Fruit fly (Drosophila melanogaster) whole organism, embryonic: ENCODE results near the gene CG9673.

Source experiments
- Abd-B ChIP-seq: fragments of 200-800 bp; sonication (Bioruptor generic); optimal IDR thresholded peaks from 2 replicates; lab custom pipeline; 2018; ENCODE audit warnings: missing biosample characterization, mild to moderate bottlenecking, missing genetic modification characterization, moderate library complexity
- Ada2b ChIP-seq: fragments of 200-800 bp; sonication (Bioruptor generic); IDR thresholded peaks from 2 replicates; pipeline ENCODE4 v1.3.6; 2022; ENCODE audit warnings: missing biosample characterization, missing genetic modification characterization
- Bgb ChIP-seq: fragments of 200-800 bp; sonication (Bioruptor generic); IDR thresholded peaks from 2 replicates; pipeline ENCODE4 v1.3.6; 2022; ENCODE audit warnings: missing biosample characterization, missing genetic modification characterization; ENCODE audit not compliant: partially characterized antibody
- Blimp-1 ChIP-seq: fragments of 200-800 bp; sonication (Bioruptor generic); optimal IDR thresholded peaks from 3 replicates; lab custom pipeline; 2018; ENCODE audit warnings: missing biosample characterization, missing genetic modification characterization, mild to moderate bottlenecking, moderate library complexity, missing genetic modification reagents
- CG10209 ChIP-seq: fragments of 200-800 bp; sonication (Bioruptor generic); optimal IDR thresholded peaks from 3 replicates; lab custom pipeline; 2017; ENCODE audit warnings: missing biosample characterization, mild to moderate bottlenecking, missing genetic modification characterization, missing genetic modification reagents
- CG11504 ChIP-seq: fragments of 200-800 bp; sonication (Bioruptor generic); optimal IDR thresholded peaks from 3 replicates; lab custom pipeline; 2019; ENCODE audit warnings: missing biosample characterization, mild to moderate bottlenecking, missing genetic modification characterization, moderate library complexity
- CG11723 ChIP-seq: fragments of 200-800 bp; sonication (Bioruptor generic); optimal IDR thresholded peaks from 2 replicates; lab custom pipeline; 2017; ENCODE audit warnings: missing biosample characterization, mild to moderate bottlenecking, missing genetic modification characterization
- CG12659 ChIP-seq: fragments of 200-800 bp; sonication (Bioruptor generic); optimal IDR thresholded peaks from 3 replicates; lab custom pipeline; 2017; ENCODE audit warnings: mild to moderate bottlenecking, missing biosample characterization, missing genetic modification reagents, missing genetic modification characterization
- CG12942 ChIP-seq: fragments of 200-800 bp; sonication (Bioruptor generic); optimal IDR thresholded peaks from 3 replicates; lab custom pipeline; 2016; ENCODE audit warnings: missing biosample characterization, missing genetic modification characterization
- CG14050 ChIP-seq: fragments of 200-800 bp; sonication (Bioruptor generic); IDR thresholded peaks from 3 replicates; pipeline ENCODE4 v1.3.6; 2022; ENCODE audit warnings: missing biosample characterization, missing genetic modification characterization
- CG15696 ChIP-seq: fragments of 200-800 bp; sonication (Bioruptor generic); optimal IDR thresholded peaks from 2 replicates; lab custom pipeline; 2019; ENCODE audit warnings: missing biosample characterization, mild to moderate bottlenecking, missing genetic modification characterization, moderate library complexity
- CG16779 ChIP-seq: fragments of 200-800 bp; sonication (Bioruptor generic); IDR thresholded peaks from 2 replicates; pipeline ENCODE4 v1.3.6; 2022; ENCODE audit warnings: missing biosample characterization, missing genetic modification characterization
- CG17186 ChIP-seq: fragments of 200-800 bp; sonication (Bioruptor generic); optimal IDR thresholded peaks from 3 replicates; lab custom pipeline; 2017; ENCODE audit warnings: missing biosample characterization, missing genetic modification reagents, missing genetic modification characterization
- CG2678 ChIP-seq: fragments of 200-800 bp; sonication (Bioruptor generic); optimal IDR thresholded peaks from 3 replicates; lab custom pipeline; 2019; ENCODE audit warnings: missing biosample characterization, mild to moderate bottlenecking, missing genetic modification characterization, moderate library complexity
- CG30020 ChIP-seq: fragments of 200-800 bp; optimal IDR thresholded peaks from 2 replicates; lab custom pipeline; 2019; ENCODE audit warnings: missing biosample characterization, mild to moderate bottlenecking, missing genetic modification characterization, moderate library complexity
- CG30431 ChIP-seq: fragments of 200-800 bp; sonication (Bioruptor generic); optimal IDR thresholded peaks from 2 replicates; lab custom pipeline; 2017; ENCODE audit warnings: missing biosample characterization, missing genetic modification characterization
- CG31388 ChIP-seq: fragments of 200-800 bp; sonication (Bioruptor generic); optimal IDR thresholded peaks from 2 replicates; lab custom pipeline; 2016; ENCODE audit warnings: missing biosample characterization, missing genetic modification characterization
- CG34224 ChIP-seq: fragments of 200-800 bp; sonication (Bioruptor generic); IDR thresholded peaks from 3 replicates; pipeline ENCODE4 v1.3.6; 2022; ENCODE audit warnings: missing biosample characterization, missing genetic modification characterization; ENCODE audit not compliant: partially characterized antibody
- CG3726 ChIP-seq: fragments of 200-800 bp; sonication (Bioruptor generic); IDR thresholded peaks from 3 replicates; pipeline ENCODE4, ENCODE4 v1.3.6; 2022; ENCODE audit warnings: missing biosample characterization, missing genetic modification characterization
- CG5245 ChIP-seq: fragments of 200-800 bp; sonication (Bioruptor generic); optimal IDR thresholded peaks from 3 replicates; lab custom pipeline; 2016; ENCODE audit warnings: missing biosample characterization, missing genetic modification characterization
- CG7839 ChIP-seq: fragments of 200-800 bp; sonication (Bioruptor generic); optimal IDR thresholded peaks from 3 replicates; lab custom pipeline; 2018; ENCODE audit warnings: missing biosample characterization, mild to moderate bottlenecking, missing genetic modification characterization, moderate library complexity
- CG9817 ChIP-seq: fragments of 200-800 bp; sonication (Bioruptor generic); optimal IDR thresholded peaks from 2 replicates; lab custom pipeline; 2018; ENCODE audit warnings: missing biosample characterization, mild to moderate bottlenecking, missing genetic modification characterization, moderate library complexity
- Camta ChIP-seq: fragments of 200-800 bp; sonication (Bioruptor generic); optimal IDR thresholded peaks from 2 replicates; lab custom pipeline; 2016; ENCODE audit warnings: missing biosample characterization, missing genetic modification characterization
- Dad ChIP-seq: fragments of 200-800 bp; sonication (Bioruptor generic); optimal IDR thresholded peaks from 3 replicates; lab custom pipeline; 2016; ENCODE audit warnings: missing biosample characterization, missing genetic modification characterization
- Dll ChIP-seq: fragments of 200-800 bp; sonication (Bioruptor generic); IDR thresholded peaks from 4 replicates; pipeline ENCODE4 v1.3.6; 2022; ENCODE audit warnings: missing biosample characterization, missing genetic modification characterization; ENCODE audit not compliant: partially characterized antibody
- Doc3 ChIP-seq: fragments of 200-800 bp; sonication (Bioruptor generic); IDR thresholded peaks from 3 replicates; pipeline ENCODE4 v1.3.6; 2022; ENCODE audit warnings: missing biosample characterization, missing genetic modification characterization; ENCODE audit not compliant: partially characterized antibody
- Gsc ChIP-seq: fragments of 200-800 bp; sonication (Bioruptor generic); IDR thresholded peaks from 2 replicates; pipeline ENCODE4 v1.3.6; 2022; ENCODE audit warnings: missing biosample characterization, missing genetic modification characterization
- Hand ChIP-seq: fragments of 200-800 bp; sonication (Bioruptor generic); optimal IDR thresholded peaks from 2 replicates; lab custom pipeline; 2017; ENCODE audit warnings: mild to moderate bottlenecking, missing biosample characterization, missing genetic modification reagents, missing genetic modification characterization
- HmgD ChIP-seq: fragments of 200-800 bp; sonication (Bioruptor generic); optimal IDR thresholded peaks from 3 replicates; lab custom pipeline; 2016; ENCODE audit warnings: missing biosample characterization, missing genetic modification characterization
- Kr ChIP-seq: fragments of 200-800 bp; sonication (Bioruptor generic); optimal IDR thresholded peaks from 2 replicates; lab custom pipeline; 2017; ENCODE audit warnings: missing biosample characterization, mild to moderate bottlenecking, missing genetic modification characterization
- MTF-1 ChIP-seq: fragments of 200-800 bp; sonication (Bioruptor generic); optimal IDR thresholded peaks from 2 replicates; lab custom pipeline; 2018; ENCODE audit warnings: missing biosample characterization, mild to moderate bottlenecking, missing genetic modification characterization, borderline replicate concordance
- Nf-YC ChIP-seq: fragments of 200-800 bp; optimal IDR thresholded peaks from 3 replicates; lab custom pipeline; 2019; ENCODE audit warnings: missing biosample characterization, mild to moderate bottlenecking, missing genetic modification characterization, moderate library complexity
- Sox100B ChIP-seq: fragments of 200-800 bp; sonication (Bioruptor generic); optimal IDR thresholded peaks from 3 replicates; lab custom pipeline; 2018; ENCODE audit warnings: missing biosample characterization, mild to moderate bottlenecking, missing genetic modification characterization
- Sox102F ChIP-seq: fragments of 200-800 bp; sonication (Bioruptor generic); optimal IDR thresholded peaks from 2 replicates; lab custom pipeline; 2018; ENCODE audit warnings: missing biosample characterization, mild to moderate bottlenecking, missing genetic modification characterization, moderate library complexity
- abd-A ChIP-seq: fragments of 200-800 bp; sonication (Bioruptor generic); optimal IDR thresholded peaks from 3 replicates; lab custom pipeline; 2019; ENCODE audit warnings: missing biosample characterization, mild to moderate bottlenecking, missing genetic modification characterization, moderate library complexity
- btn ChIP-seq: fragments of 200-800 bp; sonication (Bioruptor generic); optimal IDR thresholded peaks from 2 replicates; lab custom pipeline; 2016; ENCODE audit warnings: missing biosample characterization, missing genetic modification characterization
- cwo ChIP-seq: fragments of 200-800 bp; sonication (Bioruptor generic); optimal IDR thresholded peaks from 3 replicates; lab custom pipeline; 2017; ENCODE audit warnings: missing biosample characterization, missing genetic modification characterization, mild to moderate bottlenecking, moderate library complexity, missing genetic modification reagents
- hth ChIP-seq: fragments of >200 bp; optimal IDR thresholded peaks from 2 replicates; lab custom pipeline; 2017; ENCODE audit warnings: inconsistent platforms
- jigr1 ChIP-seq: fragments of 200-800 bp; sonication (Bioruptor generic); IDR thresholded peaks from 3 replicates; pipeline ENCODE4 v1.3.6; 2022; ENCODE audit warnings: missing biosample characterization, missing genetic modification characterization
- kni ChIP-seq: fragments of 200-800 bp; sonication (Bioruptor generic); optimal IDR thresholded peaks from 3 replicates; lab custom pipeline; 2017; ENCODE audit warnings: mild to moderate bottlenecking, missing biosample characterization, missing genetic modification reagents, missing genetic modification characterization
- nom ChIP-seq: fragments of 200-800 bp; sonication (Bioruptor generic); optimal IDR thresholded peaks from 2 replicates; lab custom pipeline; 2017; ENCODE audit warnings: missing biosample characterization, missing genetic modification characterization, mild to moderate bottlenecking, moderate library complexity, missing genetic modification reagents
- phol ChIP-seq: fragments of 200-800 bp; sonication (Bioruptor generic); optimal IDR thresholded peaks from 3 replicates; lab custom pipeline; 2018; ENCODE audit warnings: missing biosample characterization, mild to moderate bottlenecking, missing genetic modification characterization, moderate library complexity
- sqz ChIP-seq: fragments of 200-800 bp; sonication (Bioruptor generic); optimal IDR thresholded peaks from 3 replicates; lab custom pipeline; 2018; ENCODE audit warnings: missing biosample characterization, mild to moderate bottlenecking, missing genetic modification characterization
- toy ChIP-seq: fragments of 200-800 bp; sonication (Bioruptor generic); IDR thresholded peaks from 2 replicates; pipeline ENCODE4 v1.3.6; 2022; ENCODE audit warnings: missing biosample characterization, missing genetic modification characterization
- twi ChIP-seq: fragments of 200-800 bp; optimal IDR thresholded peaks from 2 replicates; lab custom pipeline; 2019; ENCODE audit warnings: missing biosample characterization, mild to moderate bottlenecking, missing genetic modification characterization, moderate library complexity
- usp ChIP-seq: fragments of >200 bp; optimal IDR thresholded peaks from 2 replicates; lab custom pipeline; 2017; ENCODE audit warnings: missing biosample characterization, missing genetic modification characterization
- vfl ChIP-seq: fragments of 200-800 bp; sonication (Bioruptor generic); optimal IDR thresholded peaks from 2 replicates; lab custom pipeline; 2016; ENCODE audit warnings: missing biosample characterization, missing genetic modification characterization
- vvl ChIP-seq: fragments of 200-800 bp; sonication (Bioruptor generic); IDR thresholded peaks from 2 replicates; pipeline ENCODE4 v1.3.6; 2022; ENCODE audit warnings: missing biosample characterization, missing genetic modification characterization
- wor ChIP-seq: fragments of 200-800 bp; sonication (Bioruptor generic); IDR thresholded peaks from 2 replicates; pipeline ENCODE4 v1.3.6; 2022; ENCODE audit warnings: missing biosample characterization, missing genetic modification characterization
- yki ChIP-seq: fragments of >200 bp; optimal IDR thresholded peaks from 3 replicates; lab custom pipeline; 2018

The CG9673 gene

dm6 chrX:16691440-16691839 is 12.2 kb downstream of the CG9673 start (continued):
- TF ChIP-seq twi (tag; lab: Kevin White, UChicago) (peak; percentile 68), btn (GFP tag; lab: Kevin White, UChicago) (peak; percentile 81), Kr (GFP tag; lab: Kevin White, UChicago) (no peak), MTF-1 (GFP tag; lab: Kevin White, UChicago) (peak; percentile 75), yki (lab: Kevin White, UChicago) (no peak), CG14050 (peak; percentile 85), hth (lab: Kevin White, UChicago) (no peak), CG30020 (tag; lab: Kevin White, UChicago) (peak; percentile 38), cwo (GFP tag; lab: Kevin White, UChicago) (peak; percentile 55), Doc3 (no peak), CG12942 (GFP tag; lab: Kevin White, UChicago) (peak; percentile 83), Camta (GFP tag; lab: Kevin White, UChicago) (peak; percentile 80), CG5245 (GFP tag; lab: Kevin White, UChicago) (peak; percentile 87), CG31388 (peak; percentile 63), Sox100B (GFP tag; lab: Kevin White, UChicago) (peak; percentile 80), toy (GFP tag; lab: Robert Waterston, UW) (0 out of 2 replicates have a peak, but pooled peaks have one; percentile 36), CG17186 (GFP tag; lab: Kevin White, UChicago) (peak; percentile 35), Dll (GFP tag; lab: Robert Waterston, UW) (no peak), CG15696 (peak; percentile 50), vfl (GFP tag; lab: Kevin White, UChicago) (peak; percentile 32), Ada2b (GFP tag; lab: Robert Waterston, UW) (peak; percentile 89), vvl (GFP tag; lab: Robert Waterston, UW) (peak; percentile 91), CG11723 (GFP tag; lab: Kevin White, UChicago) (peak; percentile 76), wor (GFP tag; lab: Robert Waterston, UW) (peak; percentile 77), kni (GFP tag; lab: Kevin White, UChicago) (peak; percentile 11), CG34224 (GFP tag; lab: Robert Waterston, UW) (no peak), nom (GFP tag; lab: Kevin White, UChicago) (no peak), Hand (GFP tag; lab: Kevin White, UChicago) (no peak), CG3726 (peak; percentile 84), phol (tag; lab: Kevin White, UChicago) (peak; percentile 84), CG16779 (GFP tag; lab: Robert Waterston, UW) (peak; percentile 67; the same call in 1 of the 2 replicates), CG12659 (peak; percentile 76), Sox102F (GFP tag; lab: Kevin White, UChicago) (peak; percentile 93), CG10209 (GFP tag; lab: Kevin White, UChicago) (peak; percentile 80), sqz (peak; percentile 56), Bgb (GFP tag; lab: Robert Waterston, UW) (no peak), usp (GFP tag; lab: Kevin White, UChicago) (no peak), Blimp-1 (peak; percentile 82), Gsc (GFP tag; lab: Robert Waterston, UW) (peak; percentile 71), CG30431 (GFP tag; lab: Kevin White, UChicago) (peak; percentile 74), Nf-YC (tag; lab: Kevin White, UChicago) (peak; percentile 1), CG9817 (tag; lab: Kevin White, UChicago) (peak; percentile 71), Abd-B (peak; percentile 76), CG7839 (peak; percentile 89), Dad (peak; percentile 87), HmgD (GFP tag; lab: Kevin White, UChicago) (peak; percentile 47), jigr1 (peak; percentile 76; the same call in 2 of the 3 replicates), CG2678 (tag; lab: Kevin White, UChicago) (peak; percentile 84), abd-A (tag; lab: Kevin White, UChicago) (peak; percentile 22), CG11504 (tag; lab: Kevin White, UChicago) (peak; percentile 88)
